Fruit fly (Drosophila melanogaster) ovary, adult (tissue): Measurements from ENCODE around the gene Srg1.

Experiments used
- CG17801 ChIP-seq: fragments of 200-800 bp; optimal IDR thresholded peaks from 2 replicates; lab custom pipeline; 2019; ENCODE audit warnings: missing biosample characterization, mild to moderate bottlenecking, missing genetic modification characterization, moderate library complexity; ENCODE audit not compliant: partially characterized antibody

Gene Srg1

dm6 chr3R:24876843-24877457, 12.4 kb upstream of the Srg1 start, which contains the start of the genes CG11089 and CG31381:
Gene CG11089 (plus strand): TSS chr3R:24877045.
Gene CG31381 (plus strand): TSS chr3R:24877045.
- TF ChIP-seq CG17801 (GFP tag; lab: Kevin White, UChicago), result no peak

- peak; percentile 70 for TF ChIP-seq CG17801 (GFP tag; lab: Kevin White, UChicago)
Observed at dm6 chr3R:24875939-24876842, 11.7 kb upstream of the Srg1 start, which contains the start of gene CG3744. Gene CG3744 (minus strand): TSS chr3R:24876654.

- TF ChIP-seq CG17801 (GFP tag; lab: Kevin White, UChicago), result peak; percentile 14
Observed at dm6 chr3R:24870389-24871048, 6.0 kb upstream of the Srg1 start, which contains the start of gene CycB3. Gene CycB3 (minus strand): TSS chr3R:24870816.

DNA sequence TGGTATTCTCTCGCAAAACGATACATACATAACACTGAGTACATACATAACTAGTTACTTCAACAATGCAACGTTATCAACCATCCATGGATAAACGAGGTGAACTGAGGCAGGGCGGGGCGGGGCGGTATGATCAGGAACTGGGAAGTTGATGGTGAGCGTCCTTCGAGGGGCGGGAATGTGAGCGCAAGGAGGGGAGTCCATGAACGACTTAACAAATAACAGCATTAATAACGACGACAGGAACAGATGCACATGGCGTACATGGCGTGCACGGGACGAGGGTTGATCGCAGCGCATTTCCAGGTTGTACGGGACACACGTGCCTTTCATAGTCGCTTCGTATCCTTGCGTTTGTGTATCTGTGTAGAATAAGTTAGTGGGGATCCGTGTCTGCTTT, 3.4 kb upstream of the Srg1 start:
- TF ChIP-seq CG17801 (GFP tag; lab: Kevin White, UChicago), result no peak

DNA sequence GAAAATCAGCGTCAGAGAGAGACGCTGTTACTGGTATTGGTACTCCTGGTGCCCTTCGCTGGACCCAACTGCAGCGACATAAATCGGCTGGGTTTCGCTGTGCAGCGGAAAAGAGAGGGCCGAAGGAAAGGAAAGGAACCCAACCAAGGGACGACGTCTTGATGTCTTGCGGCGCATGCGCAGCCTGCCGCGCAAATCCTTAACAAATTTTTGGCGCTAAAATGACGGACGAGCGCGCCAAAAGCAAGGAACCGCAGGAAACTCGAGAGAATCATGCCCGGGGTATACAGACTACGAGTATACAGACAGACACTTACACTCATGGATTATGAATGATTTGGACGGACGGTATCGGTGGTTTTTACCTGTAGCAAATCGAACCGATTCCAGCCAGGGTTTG, 2.4 kb upstream of the Srg1 start:
- TF ChIP-seq CG17801 (GFP tag; lab: Kevin White, UChicago), result no peak

DNA sequence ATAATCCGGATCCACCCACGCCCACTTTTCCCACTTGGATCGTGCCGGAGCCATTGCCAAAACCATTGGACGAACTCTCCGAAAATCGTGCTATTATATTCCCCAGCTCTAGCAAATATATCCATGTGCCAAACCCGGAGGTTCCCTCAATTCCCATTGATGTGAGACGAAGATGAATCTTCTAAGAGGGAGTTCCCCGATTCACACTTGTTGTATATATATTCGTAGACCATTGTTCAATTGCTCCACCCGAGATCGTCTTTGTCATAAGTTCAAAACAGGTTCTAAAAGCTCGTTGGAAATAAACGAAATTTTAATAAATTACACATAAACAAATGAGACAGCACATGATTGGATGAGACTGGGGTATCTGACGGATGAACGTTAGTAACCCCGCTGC, 638 bp downstream of the Srg1 start:
- TF ChIP-seq CG17801 (GFP tag; lab: Kevin White, UChicago), result no peak

dm6 chr3R:24862574-24863089, 1.9 kb downstream of the Srg1 start, which contains the start of gene CG7016:
Gene CG7016 (plus strand): TSS chr3R:24862931.
- TF ChIP-seq CG17801 (GFP tag; lab: Kevin White, UChicago), result no peak

dm6 chr3R:24862065-24862464, 2.5 kb downstream of the Srg1 start, which contains the start of gene CG13640:
Gene CG13640 (minus strand): TSS chr3R:24862165.
- no peak for TF ChIP-seq CG17801 (GFP tag; lab: Kevin White, UChicago)

DNA sequence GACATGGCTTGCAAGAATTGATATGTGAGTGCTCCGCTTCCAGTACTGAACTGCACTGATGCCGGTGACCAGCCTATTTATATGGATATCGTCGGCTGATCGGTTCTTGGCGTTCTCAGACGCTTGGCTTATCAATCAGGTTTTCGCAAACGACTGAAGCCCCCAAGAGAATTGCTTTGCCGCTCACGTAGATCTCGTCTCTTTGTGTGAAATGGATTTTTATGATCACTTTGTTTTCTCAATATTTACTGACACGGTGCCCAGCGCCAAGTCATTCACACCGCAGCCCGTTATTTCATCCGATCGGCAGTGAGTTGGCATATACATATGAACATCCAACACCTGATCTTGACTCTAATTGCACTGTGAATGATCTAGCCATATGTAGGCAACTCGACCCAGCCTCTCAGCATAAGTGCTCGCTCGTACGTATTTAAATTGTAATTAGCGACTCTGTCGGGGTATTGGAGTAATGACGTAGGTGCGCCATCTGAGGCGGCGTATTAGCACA, 4.2 kb downstream of the Srg1 start, which contains the start of gene CG13639:
TSS of gene CG13639 (minus strand) at position 51 of the 511 bp plus-strand sequence.
- TF ChIP-seq CG17801 (GFP tag; lab: Kevin White, UChicago), result no peak

- TF ChIP-seq CG17801 (GFP tag; lab: Kevin White, UChicago), result no peak
Observed at dm6 chr3R:24859701-24860100, 4.8 kb downstream of the Srg1 start, which contains the start of gene ppk22. Gene ppk22 (minus strand): TSS chr3R:24859801.

- no peak for TF ChIP-seq CG17801 (GFP tag; lab: Kevin White, UChicago)
Observed at dm6 chr3R:24857459-24857858, 7.1 kb downstream of the Srg1 start, which contains the start of gene CAH4. Gene CAH4 (minus strand): TSS chr3R:24857559.

dm6 chr3R:24856143-24856542, 8.4 kb downstream of the Srg1 start, which contains the start of gene HDAC11:
Gene HDAC11 (minus strand): TSS chr3R:24856243.
- TF ChIP-seq CG17801 (GFP tag; lab: Kevin White, UChicago), result no peak

DNA sequence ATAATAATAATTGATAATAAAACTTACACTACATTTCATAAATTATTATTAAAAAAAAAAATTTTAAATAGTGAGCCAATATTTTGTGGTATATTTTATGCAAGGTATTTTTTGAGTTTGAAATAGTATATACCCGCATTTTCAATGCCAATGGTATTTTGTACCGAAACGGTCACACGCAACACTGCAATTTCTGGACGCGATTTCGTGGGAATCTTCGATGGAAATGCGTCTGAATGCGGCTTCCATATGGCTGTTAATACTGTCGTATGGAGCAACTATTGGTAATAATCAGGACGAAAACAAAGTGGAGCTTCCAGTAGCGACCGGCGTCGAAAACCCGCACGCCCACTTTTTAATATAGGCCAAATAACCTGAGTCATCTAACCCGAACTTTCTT, 13.1 kb downstream of the Srg1 start, which contains the start of gene Nct:
TSS of gene Nct (plus strand) at position 173 of the 400 bp plus-strand sequence.
- peak; percentile 40 for TF ChIP-seq CG17801 (GFP tag; lab: Kevin White, UChicago)

DNA sequence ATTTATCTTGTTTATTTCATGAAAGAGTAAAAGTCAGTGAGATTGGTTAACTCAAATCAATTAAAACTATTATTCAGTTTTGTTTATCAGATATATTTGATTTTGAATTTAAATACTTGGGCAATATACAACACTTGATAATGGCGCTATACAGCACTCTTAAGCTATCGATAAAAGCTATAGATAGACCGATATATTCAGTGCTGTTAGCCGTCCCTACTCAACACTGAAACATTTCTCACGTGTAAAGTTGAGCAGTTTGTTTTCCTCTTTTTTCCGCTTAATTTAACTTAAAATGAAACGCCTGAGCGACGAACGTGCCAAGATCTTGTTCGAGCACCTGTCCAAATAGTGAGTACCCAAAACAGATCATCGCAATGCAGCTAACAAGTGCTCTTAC, 14.1 kb downstream of the Srg1 start, which contains the start of gene CG7006:
TSS of gene CG7006 (plus strand) at position 208 of the 400 bp plus-strand sequence.
- peak; percentile 74 for TF ChIP-seq CG17801 (GFP tag; lab: Kevin White, UChicago)
